Worm (Caenorhabditis elegans) whole organism, mixed stage, embryonic: ENCODE data around the gene fis-1.

Experiments used
- elt-1 ChIP-seq: sonication (generic microtip); optimal IDR thresholded peaks from 2 replicates; lab custom pipeline; 2017; ENCODE audit warnings: missing genetic modification characterization, mild to moderate bottlenecking, missing compliant biosample characterization, antibody characterized with exemption, moderate library complexity, borderline replicate concordance; ENCODE audit not compliant: insufficient read depth
- elt-3 ChIP-seq: fragments of 150-350 bp; optimal IDR thresholded peaks from 2 replicates; lab custom pipeline; 2014; ENCODE audit warnings: missing biosample characterization, missing genetic modification characterization
- mep-1 ChIP-seq: fragments of 150-350 bp; optimal IDR thresholded peaks from 2 replicates; lab custom pipeline; 2017; ENCODE audit warnings: missing biosample characterization, missing genetic modification reagents, missing genetic modification characterization, inconsistent platforms
- nhr-12 ChIP-seq: fragments of 150-350 bp; optimal IDR thresholded peaks from 2 replicates; lab custom pipeline; 2014; ENCODE audit warnings: missing biosample characterization, missing genetic modification characterization
- nhr-237 ChIP-seq: fragments of 150-350 bp; optimal IDR thresholded peaks from 2 replicates; lab custom pipeline; 2014; ENCODE audit warnings: missing biosample characterization, missing genetic modification characterization
- nhr-76 ChIP-seq: sonication (generic microtip); optimal IDR thresholded peaks from 2 replicates; lab custom pipeline; 2017; ENCODE audit warnings: missing biosample characterization, missing genetic modification characterization
- snpc-4 ChIP-seq: fragments of 150-350 bp; optimal IDR thresholded peaks from 2 replicates; lab custom pipeline; 2014; ENCODE audit warnings: missing biosample characterization, missing genetic modification characterization
- unc-39 ChIP-seq: fragments of 150-350 bp; optimal IDR thresholded peaks from 2 replicates; lab custom pipeline; 2014; ENCODE audit warnings: missing biosample characterization, missing genetic modification characterization
- unc-62 ChIP-seq: fragments of 150-350 bp; optimal IDR thresholded peaks from 2 replicates; lab custom pipeline; 2014; ENCODE audit warnings: missing biosample characterization, missing genetic modification reagents, missing genetic modification characterization
- ztf-11 ChIP-seq: fragments of 150-350 bp; optimal IDR thresholded peaks from 2 replicates; lab custom pipeline; 2014; ENCODE audit warnings: missing biosample characterization, missing genetic modification characterization

DNA sequence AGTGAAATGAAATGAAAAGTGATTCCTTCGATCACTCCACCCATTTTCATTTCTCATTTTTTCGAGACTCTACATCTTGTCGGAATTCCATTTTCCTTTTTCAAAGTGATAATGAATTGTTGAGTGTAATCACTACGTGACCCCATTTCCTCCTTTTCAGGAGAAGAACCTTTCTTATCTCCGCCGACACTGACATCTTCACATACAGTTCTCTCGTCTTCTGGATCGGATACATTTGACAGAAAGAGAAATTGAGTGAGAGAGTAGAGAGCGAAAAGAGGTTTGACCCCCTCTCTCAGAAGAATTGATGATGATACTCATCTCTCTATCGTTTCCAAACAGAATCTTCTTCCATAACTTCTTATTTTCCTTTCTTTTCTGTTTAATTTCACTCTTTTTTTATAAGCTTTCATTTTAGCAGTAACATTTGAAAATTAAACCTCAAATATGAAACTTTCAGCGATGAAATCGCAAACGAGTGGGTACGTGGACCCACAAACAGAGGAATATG is 41.1 kb upstream of the fis-1 start, which contains the start of gene dpy-2:
- TF ChIP-seq unc-62 (peak; percentile 23), elt-3 (peak; percentile 34), unc-39 (tag; lab: Kevin White, UChicago) (no peak), snpc-4 (tag; lab: Kevin White, UChicago) (no peak), mep-1 (no peak), nhr-76 (tag; lab: Kevin White, UChicago) (no peak), nhr-12 (no peak), nhr-237 (no peak), elt-1 (tag; lab: Kevin White, UChicago) (peak; percentile 8), ztf-11 (no peak)
